Fruit fly (Drosophila melanogaster) whole organism, prepupa: Measurements from ENCODE around the gene CG12517.
A peak's percentile ranks its signal among the peaks of the same experiment; 100 is the strongest.

Experiments
- Blimp-1 ChIP-seq: fragments of 200-800 bp; sonication (Bioruptor generic); optimal IDR thresholded peaks from 3 replicates; lab custom pipeline; 2017; ENCODE audit warnings: missing biosample characterization, missing genetic modification characterization, mild to moderate bottlenecking, moderate library complexity, missing genetic modification reagents
- CG10631 ChIP-seq: fragments of 200-800 bp; sonication (Bioruptor generic); optimal IDR thresholded peaks from 2 replicates; lab custom pipeline; 2016; ENCODE audit warnings: missing biosample characterization, missing genetic modification characterization
- CG11294 ChIP-seq: fragments of 200-800 bp; sonication (Bioruptor generic); IDR thresholded peaks from 2 replicates; pipeline ENCODE4 v1.3.6; 2022; ENCODE audit warnings: missing biosample characterization, missing genetic modification characterization
- CG11902 ChIP-seq: fragments of 200-800 bp; sonication (Bioruptor generic); optimal IDR thresholded peaks from 3 replicates; lab custom pipeline; 2016; ENCODE audit warnings: missing biosample characterization, missing genetic modification characterization
- CG15336 ChIP-seq: fragments of 200-800 bp; sonication (Bioruptor generic); IDR thresholded peaks from 2 replicates; pipeline ENCODE4 v1.3.6; 2022; ENCODE audit warnings: missing biosample characterization, missing genetic modification characterization
- CG1621 ChIP-seq: fragments of 200-800 bp; sonication (Bioruptor generic); optimal IDR thresholded peaks from 3 replicates; lab custom pipeline; 2018; ENCODE audit warnings: missing biosample characterization, mild to moderate bottlenecking, missing genetic modification characterization
- CG3032 ChIP-seq: fragments of 200-800 bp; optimal IDR thresholded peaks from 2 replicates; lab custom pipeline; 2019; ENCODE audit warnings: missing biosample characterization, mild to moderate bottlenecking, missing genetic modification characterization, moderate library complexity
- CG34406 ChIP-seq: fragments of 200-800 bp; sonication (Bioruptor generic); optimal IDR thresholded peaks from 3 replicates; lab custom pipeline; 2016; ENCODE audit warnings: missing biosample characterization, missing genetic modification characterization
- CG3919 ChIP-seq: fragments of 200-800 bp; sonication (Bioruptor generic); optimal IDR thresholded peaks from 3 replicates; lab custom pipeline; 2016; ENCODE audit warnings: missing biosample characterization, missing genetic modification characterization
- CG6163 ChIP-seq: fragments of 200-800 bp; sonication (Bioruptor generic); IDR thresholded peaks from 3 replicates; pipeline ENCODE4 v1.3.6; 2022; ENCODE audit warnings: missing biosample characterization, missing genetic modification characterization
- CG6276 ChIP-seq: fragments of 200-800 bp; sonication (Bioruptor generic); optimal IDR thresholded peaks from 2 replicates; lab custom pipeline; 2017; ENCODE audit warnings: missing biosample characterization, mild to moderate bottlenecking, missing genetic modification characterization
- CG6808 ChIP-seq: fragments of 200-800 bp; sonication (Bioruptor generic); optimal IDR thresholded peaks from 3 replicates; lab custom pipeline; 2017; ENCODE audit warnings: missing biosample characterization, missing genetic modification characterization, mild to moderate bottlenecking, moderate library complexity, missing genetic modification reagents
- CG8119 ChIP-seq: fragments of 200-800 bp; sonication (Bioruptor generic); IDR thresholded peaks from 3 replicates; pipeline ENCODE4 v1.3.6; 2022; ENCODE audit warnings: missing biosample characterization, missing genetic modification characterization
- CG8319 ChIP-seq: fragments of 200-800 bp; sonication (Bioruptor generic); optimal IDR thresholded peaks from 3 replicates; lab custom pipeline; 2016; ENCODE audit warnings: missing biosample characterization, missing genetic modification characterization
- CG8632 ChIP-seq: fragments of 200-800 bp; sonication (Bioruptor generic); optimal IDR thresholded peaks from 3 replicates; lab custom pipeline; 2016; ENCODE audit warnings: missing biosample characterization, missing genetic modification characterization
- CG9139 ChIP-seq: fragments of 200-800 bp; sonication (Bioruptor generic); optimal IDR thresholded peaks from 3 replicates; lab custom pipeline; 2017; ENCODE audit warnings: missing biosample characterization, mild to moderate bottlenecking, missing genetic modification characterization
- Eip75B ChIP-seq: fragments of 200-800 bp; sonication (Bioruptor generic); optimal IDR thresholded peaks from 3 replicates; lab custom pipeline; 2016; ENCODE audit warnings: missing biosample characterization, missing genetic modification characterization
- Eip78C ChIP-seq: fragments of 200-800 bp; sonication (Bioruptor generic); peaks from one replicate; lab custom pipeline; 2016; ENCODE audit warnings: missing biosample characterization, missing genetic modification characterization
- Ets21C ChIP-seq: fragments of 200-800 bp; sonication (Bioruptor generic); optimal IDR thresholded peaks from 3 replicates; lab custom pipeline; 2016; ENCODE audit warnings: missing biosample characterization, missing genetic modification characterization
- Ets96B ChIP-seq: fragments of 200-800 bp; optimal IDR thresholded peaks from 2 replicates; lab custom pipeline; 2019; ENCODE audit warnings: missing biosample characterization, mild to moderate bottlenecking, missing genetic modification characterization, moderate library complexity
- Hr39 ChIP-seq: fragments of 200-800 bp; sonication (Bioruptor generic); optimal IDR thresholded peaks from 2 replicates; lab custom pipeline; 2016; ENCODE audit warnings: missing biosample characterization, missing genetic modification characterization
- Hr4 ChIP-seq: fragments of 200-800 bp; sonication (Bioruptor generic); optimal IDR thresholded peaks from 3 replicates; lab custom pipeline; 2016; ENCODE audit warnings: missing biosample characterization, missing genetic modification characterization
- Met ChIP-seq: fragments of 200-800 bp; sonication (Bioruptor generic); optimal IDR thresholded peaks from 3 replicates; lab custom pipeline; 2016; ENCODE audit warnings: missing biosample characterization, missing genetic modification characterization
- Smox ChIP-seq: fragments of 200-800 bp; sonication (Bioruptor generic); optimal IDR thresholded peaks from 3 replicates; lab custom pipeline; 2016; ENCODE audit warnings: missing biosample characterization, missing genetic modification characterization
- Sox14 ChIP-seq: fragments of 200-800 bp; sonication (Bioruptor generic); optimal IDR thresholded peaks from 3 replicates; lab custom pipeline; 2016; ENCODE audit warnings: missing biosample characterization, missing genetic modification characterization
- achi ChIP-seq: fragments of 200-800 bp; sonication (Bioruptor generic); optimal IDR thresholded peaks from 3 replicates; lab custom pipeline; 2016; ENCODE audit warnings: missing biosample characterization, missing genetic modification characterization
- acj6 ChIP-seq: fragments of 200-800 bp; sonication (Bioruptor generic); optimal IDR thresholded peaks from 3 replicates; lab custom pipeline; 2016; ENCODE audit warnings: missing biosample characterization, missing genetic modification characterization
- cyc ChIP-seq: fragments of 200-800 bp; sonication (Bioruptor generic); optimal IDR thresholded peaks from 3 replicates; lab custom pipeline; 2016; ENCODE audit warnings: missing biosample characterization, missing genetic modification characterization
- dac ChIP-seq: fragments of 200-800 bp; sonication (Bioruptor generic); optimal IDR thresholded peaks from 2 replicates; lab custom pipeline; 2017; ENCODE audit warnings: missing biosample characterization, mild to moderate bottlenecking, missing genetic modification characterization
- eg ChIP-seq: fragments of 200-800 bp; sonication (Bioruptor generic); IDR thresholded peaks from 3 replicates; pipeline ENCODE4 v1.3.6; 2022; ENCODE audit warnings: missing biosample characterization, missing genetic modification characterization
- esn ChIP-seq: fragments of 200-800 bp; sonication (Bioruptor generic); optimal IDR thresholded peaks from 2 replicates; lab custom pipeline; 2016; ENCODE audit warnings: missing biosample characterization, mild to moderate bottlenecking, missing genetic modification characterization, moderate library complexity
- fd59A ChIP-seq: fragments of 200-800 bp; sonication (Bioruptor generic); optimal IDR thresholded peaks from 2 replicates; lab custom pipeline; 2017; ENCODE audit warnings: missing biosample characterization, mild to moderate bottlenecking, missing genetic modification characterization, missing genetic modification reagents
- fd85E ChIP-seq: fragments of 200-800 bp; sonication (Bioruptor generic); optimal IDR thresholded peaks from 3 replicates; lab custom pipeline; 2016; ENCODE audit warnings: missing biosample characterization, missing genetic modification characterization
- fkh ChIP-seq: fragments of 200-800 bp; sonication (Bioruptor generic); optimal IDR thresholded peaks from 3 replicates; lab custom pipeline; 2017; ENCODE audit warnings: missing biosample characterization, mild to moderate bottlenecking, missing genetic modification characterization, moderate library complexity
- lz ChIP-seq: fragments of 200-800 bp; sonication (Bioruptor generic); optimal IDR thresholded peaks from 3 replicates; lab custom pipeline; 2016; ENCODE audit warnings: missing biosample characterization, missing genetic modification characterization
- net ChIP-seq: fragments of 200-800 bp; sonication (Bioruptor generic); optimal IDR thresholded peaks from 3 replicates; lab custom pipeline; 2016; ENCODE audit warnings: missing biosample characterization, missing genetic modification characterization
- pdm3 ChIP-seq: fragments of 200-800 bp; sonication (Bioruptor generic); optimal IDR thresholded peaks from 3 replicates; lab custom pipeline; 2016; ENCODE audit warnings: missing biosample characterization, missing genetic modification characterization
- salr ChIP-seq, 2 experiments: fragments of 200-800 bp; sonication (Bioruptor generic); optimal IDR thresholded peaks; 3 replicates each; lab custom pipeline; 2016 to 2018; ENCODE audit warnings: missing biosample characterization in 2 of 2, missing genetic modification characterization in 2 of 2, mild to moderate bottlenecking in 1 of 2
- spab ChIP-seq: fragments of 200-800 bp; sonication (Bioruptor generic); optimal IDR thresholded peaks from 2 replicates; lab custom pipeline; 2017; ENCODE audit warnings: missing biosample characterization, mild to moderate bottlenecking, missing genetic modification characterization, missing genetic modification reagents
- ss ChIP-seq, 2 experiments: fragments of 200-800 bp; sonication (Bioruptor generic); optimal IDR thresholded peaks; 2 replicates in 1 of 2; 3 replicates in 1 of 2; lab custom pipeline; 2017 to 2018; ENCODE audit warnings: mild to moderate bottlenecking in 2 of 2, missing biosample characterization in 2 of 2, missing genetic modification characterization in 2 of 2, moderate library complexity in 1 of 2
- svp ChIP-seq: fragments of 200-800 bp; sonication (Bioruptor generic); peaks from one replicate; lab custom pipeline; 2016; ENCODE audit warnings: missing biosample characterization, missing genetic modification characterization
- topi ChIP-seq: fragments of 200-800 bp; sonication (Bioruptor generic); optimal IDR thresholded peaks from 3 replicates; lab custom pipeline; 2016; ENCODE audit warnings: missing biosample characterization, missing genetic modification characterization
- vri ChIP-seq: fragments of 200-800 bp; sonication (Bioruptor generic); optimal IDR thresholded peaks from 3 replicates; lab custom pipeline; 2016; ENCODE audit warnings: missing biosample characterization, mild to moderate bottlenecking, missing genetic modification characterization

CG12517 gene

DNA sequence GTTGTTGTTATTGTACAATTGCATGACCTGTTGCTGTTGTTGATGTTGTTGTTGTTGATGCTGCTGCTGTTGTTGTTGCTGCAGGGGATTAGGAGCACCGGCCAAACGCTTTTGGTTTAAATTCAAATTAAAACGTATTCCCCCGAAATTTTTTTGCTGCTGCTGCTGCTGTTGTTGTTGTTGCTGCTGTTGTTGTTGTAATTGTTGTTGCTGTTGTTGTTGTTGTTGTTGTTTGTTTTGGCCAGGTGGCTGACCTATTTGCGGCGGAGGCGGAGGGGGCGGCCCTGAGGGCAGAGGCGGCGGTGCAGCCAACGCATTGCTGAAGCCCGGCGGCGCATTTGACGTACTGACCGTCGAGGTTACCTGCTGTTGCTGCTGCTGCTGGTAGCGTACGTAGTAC lies 28.3 kb upstream of the CG12517 start:
- TF ChIP-seq CG6163 (GFP tag; lab: Robert Waterston, UW) = no peak
- TF ChIP-seq acj6 = no peak
- no peak for TF ChIP-seq Ets21C (GFP tag; lab: Kevin White, UChicago)
- no peak for TF ChIP-seq Ets96B (tag; lab: Kevin White, UChicago)
- TF ChIP-seq pdm3 = no peak
- no peak for TF ChIP-seq lz
- TF ChIP-seq svp (GFP tag; lab: Kevin White, UChicago) = no peak
- no peak for TF ChIP-seq fd85E
- no peak for TF ChIP-seq Smox
- TF ChIP-seq CG3919 = no peak
- no peak for TF ChIP-seq CG9139
- TF ChIP-seq spab (GFP tag; lab: Kevin White, UChicago) = no peak
- no peak for TF ChIP-seq CG3032
- TF ChIP-seq Met (GFP tag; lab: Kevin White, UChicago) = no peak
- TF ChIP-seq fkh (GFP tag; lab: Kevin White, UChicago) = no peak
- no peak for TF ChIP-seq dac (GFP tag; lab: Kevin White, UChicago)

dm6 chr2L:10842326-10842725 lies 27.6 kb upstream of the CG12517 start, which contains the start of gene CG6700:
CG6700 (minus strand) TSS chr2L:10842597.
- TF ChIP-seq eg (GFP tag; lab: Robert Waterston, UW) = no peak
- TF ChIP-seq fd85E = peak; percentile 8
- no peak for TF ChIP-seq Smox
- TF ChIP-seq Sox14 = peak; percentile 70
- TF ChIP-seq vri = peak; percentile 42
- peak; percentile 74 for TF ChIP-seq svp (GFP tag; lab: Kevin White, UChicago)

dm6 chr2L:10845564-10845963 lies 24.4 kb upstream of the CG12517 start, which contains the start of the genes CG17139 and CG17140:
CG17139 (minus strand) TSS chr2L:10845664.
CG17140 (minus strand) TSS chr2L:10845664.
- no peak for TF ChIP-seq fd85E
- TF ChIP-seq esn (GFP tag; lab: Kevin White, UChicago) = no peak
- TF ChIP-seq CG10631 (GFP tag; lab: Kevin White, UChicago) = no peak
- no peak for TF ChIP-seq Hr4
- no peak for TF ChIP-seq Blimp-1 (GFP tag; lab: Kevin White, UChicago)

DNA sequence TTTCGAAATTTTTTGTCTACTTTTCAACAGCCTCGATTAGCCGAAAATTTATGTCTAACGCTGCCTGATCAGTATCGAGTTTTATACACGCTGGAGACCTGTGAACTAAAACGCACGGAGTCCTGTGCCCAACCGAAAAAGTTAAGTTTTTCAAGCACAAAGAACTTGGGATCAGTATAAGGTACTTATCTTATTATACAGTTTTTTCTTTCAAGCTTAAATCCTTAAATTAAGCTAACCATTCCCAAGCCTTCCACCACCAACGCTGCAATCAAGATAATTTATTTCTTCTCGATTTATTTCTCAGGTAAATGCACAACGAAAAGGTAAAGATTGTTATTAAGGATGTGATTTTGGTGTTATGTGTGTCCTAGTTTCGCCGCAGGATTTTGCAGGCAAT lies 23.0 kb upstream of the CG12517 start, which contains the start of gene Porin2:
TSS of gene Porin2 (minus strand) at position 101 of the 400 bp plus-strand sequence.
- no peak for TF ChIP-seq net (GFP tag; lab: Kevin White, UChicago)
- TF ChIP-seq Hr4 = no peak
- no peak for TF ChIP-seq esn (GFP tag; lab: Kevin White, UChicago)
- no peak for TF ChIP-seq CG11902 (GFP tag; lab: Kevin White, UChicago)
- TF ChIP-seq Ets21C (GFP tag; lab: Kevin White, UChicago) = no peak
- no peak for TF ChIP-seq CG1621 (tag; lab: Kevin White, UChicago)
- no peak for TF ChIP-seq Eip75B (GFP tag; lab: Kevin White, UChicago)
- no peak for TF ChIP-seq CG9139
- no peak for TF ChIP-seq topi
- TF ChIP-seq CG8119 (GFP tag; lab: Robert Waterston, UW) = no peak
- no peak for TF ChIP-seq CG8319 (GFP tag; lab: Kevin White, UChicago)
- no peak for TF ChIP-seq CG10631 (GFP tag; lab: Kevin White, UChicago)

DNA sequence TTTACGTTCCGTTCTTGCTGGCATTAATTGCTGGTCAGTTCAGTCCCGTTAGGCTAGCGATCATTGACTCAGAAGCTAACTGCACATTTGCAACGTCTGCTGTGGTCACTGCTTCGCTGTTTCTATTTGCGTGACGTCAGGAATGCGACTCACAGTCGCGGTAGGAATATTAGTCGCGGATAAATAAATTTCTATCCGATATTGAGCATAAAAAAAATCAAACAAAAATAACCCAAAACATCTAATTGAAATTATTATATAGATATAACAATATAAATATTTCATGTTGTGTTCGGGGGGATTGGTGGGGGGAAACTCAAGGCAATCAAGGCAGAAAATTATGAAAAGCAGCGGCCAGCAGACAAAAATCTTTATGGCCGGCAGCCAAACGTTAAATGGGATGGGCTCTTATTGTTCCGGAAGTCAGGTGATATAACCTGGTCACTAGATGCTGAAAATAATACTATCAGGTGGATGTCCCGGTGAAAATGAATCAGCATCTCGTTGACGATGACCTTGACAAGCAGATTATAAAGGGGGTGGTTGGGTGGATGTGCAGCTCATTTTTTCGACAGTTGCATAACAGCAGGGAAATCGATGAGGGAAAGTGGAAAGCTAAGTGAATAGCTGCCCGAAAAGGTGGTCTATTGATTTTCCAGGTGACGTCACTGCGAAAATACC lies 20.3 kb upstream of the CG12517 start, which contains the start of gene SmydA-3:
TSS of gene SmydA-3 (plus strand) at position 631 of the 681 bp plus-strand sequence.
- TF ChIP-seq dac (GFP tag; lab: Kevin White, UChicago) (peak; percentile 34), CG6163 (GFP tag; lab: Robert Waterston, UW) (peak; percentile 64), esn (GFP tag; lab: Kevin White, UChicago) (peak; percentile 22), CG34406 (GFP tag; lab: Kevin White, UChicago) (peak; percentile 49), Eip78C (peak; percentile 74), Smox (no peak), salr (GFP tag; optimal IDR thresholded peaks at IDR 0.05; lab: Kevin White, UChicago) (peak in 1 of 2 experiments; percentile 71), achi (GFP tag; lab: Kevin White, UChicago) (peak; percentile 51), CG15336 (peak; percentile 75), ss (GFP tag; optimal IDR thresholded peaks at IDR 0.05; lab: Kevin White, UChicago) (no peak), CG8632 (GFP tag; lab: Kevin White, UChicago) (peak; percentile 30), CG11294 (GFP tag; lab: Robert Waterston, UW) (0 out of 2 replicates have a peak, but pooled peaks have one; percentile 32), CG6276 (GFP tag; lab: Kevin White, UChicago) (peak; percentile 70), fd59A (GFP tag; lab: Kevin White, UChicago) (peak; percentile 11), cyc (GFP tag; lab: Kevin White, UChicago) (no peak), CG6808 (GFP tag; lab: Kevin White, UChicago) (no peak), Hr39 (GFP tag; lab: Kevin White, UChicago) (no peak), Ets96B (tag; lab: Kevin White, UChicago) (peak; percentile 19), vri (no peak), CG8119 (GFP tag; lab: Robert Waterston, UW) (peak; percentile 69; the same call in 2 of the 3 replicates)
